ENCODE assay signal across 1 worm cellular context in the genomic region with DNA sequence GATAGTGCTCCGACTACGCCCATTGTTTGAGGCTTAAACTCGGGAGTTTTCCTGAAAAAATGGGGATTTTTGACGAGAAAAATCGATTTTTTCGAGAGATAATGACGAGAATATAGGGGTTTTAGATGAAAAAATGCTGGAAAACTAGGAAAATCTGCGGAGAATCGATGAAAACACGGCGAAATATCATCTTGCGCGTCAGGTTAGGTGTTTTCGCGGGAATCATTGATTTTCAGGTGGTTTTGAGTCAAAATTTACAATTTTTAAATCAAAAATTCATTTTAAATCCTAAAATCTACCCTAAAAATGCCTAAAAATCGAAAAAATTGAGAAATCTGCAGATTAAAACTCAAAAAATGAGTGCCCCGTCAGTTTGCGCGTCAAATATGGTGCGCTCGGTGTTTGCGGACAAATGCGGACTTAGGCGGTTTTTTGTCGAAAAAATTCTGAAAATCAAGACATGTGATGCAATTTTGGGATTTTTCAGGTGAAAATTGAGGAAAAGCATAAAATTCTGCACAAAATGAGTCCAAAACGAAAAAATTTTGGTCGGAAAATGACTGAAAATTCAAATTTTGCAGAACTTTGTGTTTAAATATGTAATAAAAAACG.
TF ChIP-seq lines count a peak whose summit lies in the region.

mboa-6 (minus strand) TSS at position 51 of the 612 bp plus-strand sequence.

TF ChIP-seq in whole organism, L1 larva, 84 proteins besides CTCF, POLR2A, EP300 and RAD21 (continued from another document):
- TF ChIP-seq hpl-2 (GFP tag; optimal IDR thresholded peaks at IDR 0.05; lab: Kevin White, UChicago) (no peak), xbp-1 (tag; optimal IDR thresholded peaks at IDR 0.05; lab: Kevin White, UChicago) (peak; percentile 1), efl-1 (optimal IDR thresholded peaks at IDR 0.05; lab: Kevin White, UChicago) (peak; percentile 3 to 48), efl-1 (GFP tag; optimal IDR thresholded peaks at IDR 0.05 in 1 of 2; lab: Kevin White, UChicago) (peak; percentile 34 to 84), F16B12.6 (tag; optimal IDR thresholded peaks at IDR 0.05; lab: Kevin White, UChicago) (peak; percentile 78), pag-3 (tag; optimal IDR thresholded peaks at IDR 0.05; lab: Kevin White, UChicago; ENCODE audit: borderline replicate concordance, insufficient read depth) (no peak), ceh-82 (tag; optimal IDR thresholded peaks at IDR 0.05; lab: Kevin White, UChicago) (no peak), isw-1 (GFP tag; IDR thresholded peaks at IDR 0.05; lab: Robert Waterston, UW) (peak; percentile 33; the same call in 1 of the 2 replicates), skn-1 (tag; optimal IDR thresholded peaks at IDR 0.05; lab: Kevin White, UChicago) (no peak), lsy-2 (tag; optimal IDR thresholded peaks at IDR 0.05; lab: Kevin White, UChicago) (no peak), unc-86 (tag; optimal IDR thresholded peaks at IDR 0.05; lab: Kevin White, UChicago) (no peak), efl-3 (GFP tag; optimal IDR thresholded peaks at IDR 0.05; lab: Kevin White, UChicago) (no peak), mab-9 (GFP tag; IDR thresholded peaks at IDR 0.05; lab: Robert Waterston, UW) (no peak), swsn-7 (tag; optimal IDR thresholded peaks at IDR 0.05; lab: Kevin White, UChicago) (no peak), nhr-237 (tag; optimal IDR thresholded peaks at IDR 0.05; lab: Kevin White, UChicago) (no peak), irx-1 (tag; optimal IDR thresholded peaks at IDR 0.05; lab: Kevin White, UChicago) (no peak), dsc-1 (tag; optimal IDR thresholded peaks at IDR 0.05; lab: Kevin White, UChicago) (no peak), lin-15B (tag; optimal IDR thresholded peaks at IDR 0.05; lab: Kevin White, UChicago) (no peak), lir-3 (tag; optimal IDR thresholded peaks at IDR 0.05; lab: Kevin White, UChicago; ENCODE audit: poor library complexity) (no peak), nhr-85 (tag; lab: Kevin White, UChicago) (no peak), nhr-77 (tag; optimal IDR thresholded peaks at IDR 0.05; lab: Kevin White, UChicago) (no peak)
